Fruit fly (Drosophila melanogaster) whole organism, pupa: ENCODE results near the gene lectin-24Db.

Source experiments
- CG10348 ChIP-seq: fragments of 200-800 bp; sonication (Bioruptor generic); IDR thresholded peaks from 2 replicates; pipeline ENCODE4 v1.3.6; 2022; ENCODE audit warnings: missing biosample characterization, missing genetic modification characterization
- CG12605 ChIP-seq: fragments of 200-800 bp; sonication (Bioruptor generic); IDR thresholded peaks from 2 replicates; pipeline ENCODE4 v1.3.6; 2022; ENCODE audit warnings: missing biosample characterization, missing genetic modification characterization
- CG13204 ChIP-seq: fragments of 200-800 bp; sonication (Bioruptor generic); optimal IDR thresholded peaks from 2 replicates; lab custom pipeline; 2018; ENCODE audit warnings: missing biosample characterization, mild to moderate bottlenecking, missing genetic modification characterization, moderate library complexity
- CG14655 ChIP-seq: fragments of 200-800 bp; sonication (Bioruptor generic); optimal IDR thresholded peaks from 3 replicates; lab custom pipeline; 2017; ENCODE audit warnings: mild to moderate bottlenecking, missing biosample characterization, missing genetic modification reagents, missing genetic modification characterization
- CG15710 ChIP-seq: fragments of 200-800 bp; sonication (Bioruptor generic); optimal IDR thresholded peaks from 2 replicates; lab custom pipeline; 2018; ENCODE audit warnings: missing biosample characterization, mild to moderate bottlenecking, missing genetic modification characterization, moderate library complexity
- CG17806 ChIP-seq: fragments of 200-800 bp; sonication (Bioruptor generic); optimal IDR thresholded peaks from 2 replicates; lab custom pipeline; 2018; ENCODE audit warnings: missing biosample characterization, mild to moderate bottlenecking, missing genetic modification characterization, moderate library complexity
- CG32121 ChIP-seq: fragments of 200-800 bp; sonication (Bioruptor generic); IDR thresholded peaks from 2 replicates; pipeline ENCODE4 v1.3.6; 2022; ENCODE audit warnings: missing biosample characterization, missing genetic modification characterization
- CG34367 ChIP-seq: fragments of 200-800 bp; sonication (Bioruptor generic); optimal IDR thresholded peaks from 2 replicates; lab custom pipeline; 2018; ENCODE audit warnings: missing biosample characterization, mild to moderate bottlenecking, missing genetic modification characterization
- CG4496 ChIP-seq: fragments of 200-800 bp; sonication (Bioruptor generic); IDR thresholded peaks from 3 replicates; pipeline ENCODE4 v1.3.6; 2022; ENCODE audit warnings: missing biosample characterization, missing genetic modification characterization
- CG8159 ChIP-seq: fragments of 200-800 bp; sonication (Bioruptor generic); optimal IDR thresholded peaks from 3 replicates; lab custom pipeline; 2018; ENCODE audit warnings: missing biosample characterization, mild to moderate bottlenecking, missing genetic modification characterization, moderate library complexity
- CG8301 ChIP-seq: fragments of 200-800 bp; sonication (Bioruptor generic); optimal IDR thresholded peaks from 2 replicates; lab custom pipeline; 2018; ENCODE audit warnings: missing biosample characterization, mild to moderate bottlenecking, missing genetic modification characterization
- CG9948 ChIP-seq: fragments of 200-800 bp; sonication (Bioruptor generic); optimal IDR thresholded peaks from 2 replicates; lab custom pipeline; 2018; ENCODE audit warnings: missing biosample characterization, mild to moderate bottlenecking, missing genetic modification characterization, moderate library complexity
- D1 ChIP-seq: fragments of 200-800 bp; sonication (Bioruptor generic); optimal IDR thresholded peaks from 2 replicates; lab custom pipeline; 2018; ENCODE audit warnings: missing biosample characterization, mild to moderate bottlenecking, missing genetic modification characterization, moderate library complexity
- EcR ChIP-seq: fragments of 200-800 bp; sonication (Bioruptor generic); optimal IDR thresholded peaks from 3 replicates; lab custom pipeline; 2019; ENCODE audit warnings: missing biosample characterization, missing genetic modification characterization, mild to moderate bottlenecking, moderate library complexity, missing genetic modification reagents
- Ets98B ChIP-seq: fragments of 200-800 bp; sonication (Bioruptor generic); IDR thresholded peaks from 2 replicates; pipeline ENCODE4 v1.3.6; 2022; ENCODE audit warnings: missing biosample characterization, missing genetic modification characterization
- Pif1A ChIP-seq: fragments of 200-800 bp; sonication (Bioruptor generic); optimal IDR thresholded peaks from 3 replicates; lab custom pipeline; 2016; ENCODE audit warnings: missing biosample characterization, missing genetic modification characterization
- Pif1B ChIP-seq: fragments of 200-800 bp; sonication (Bioruptor generic); optimal IDR thresholded peaks from 3 replicates; lab custom pipeline; 2016; ENCODE audit warnings: missing biosample characterization, missing genetic modification characterization
- Snoo ChIP-seq: fragments of 200-800 bp; sonication (Bioruptor generic); optimal IDR thresholded peaks from 3 replicates; lab custom pipeline; 2017; ENCODE audit warnings: missing biosample characterization, mild to moderate bottlenecking, missing genetic modification characterization, inconsistent platforms
- fd96Ca ChIP-seq: fragments of 200-800 bp; sonication (Bioruptor generic); IDR thresholded peaks from 3 replicates; pipeline ENCODE4 v1.3.6; 2022; ENCODE audit warnings: missing biosample characterization, missing genetic modification characterization
- gl ChIP-seq: fragments of 200-800 bp; sonication (Bioruptor generic); optimal IDR thresholded peaks from 2 replicates; lab custom pipeline; 2018; ENCODE audit warnings: missing biosample characterization, mild to moderate bottlenecking, missing genetic modification characterization
- rn ChIP-seq: fragments of 200-800 bp; sonication (Bioruptor generic); IDR thresholded peaks from 2 replicates; pipeline ENCODE4 v1.3.6; 2022; ENCODE audit warnings: missing biosample characterization, missing genetic modification characterization

lectin-24Db gene

DNA sequence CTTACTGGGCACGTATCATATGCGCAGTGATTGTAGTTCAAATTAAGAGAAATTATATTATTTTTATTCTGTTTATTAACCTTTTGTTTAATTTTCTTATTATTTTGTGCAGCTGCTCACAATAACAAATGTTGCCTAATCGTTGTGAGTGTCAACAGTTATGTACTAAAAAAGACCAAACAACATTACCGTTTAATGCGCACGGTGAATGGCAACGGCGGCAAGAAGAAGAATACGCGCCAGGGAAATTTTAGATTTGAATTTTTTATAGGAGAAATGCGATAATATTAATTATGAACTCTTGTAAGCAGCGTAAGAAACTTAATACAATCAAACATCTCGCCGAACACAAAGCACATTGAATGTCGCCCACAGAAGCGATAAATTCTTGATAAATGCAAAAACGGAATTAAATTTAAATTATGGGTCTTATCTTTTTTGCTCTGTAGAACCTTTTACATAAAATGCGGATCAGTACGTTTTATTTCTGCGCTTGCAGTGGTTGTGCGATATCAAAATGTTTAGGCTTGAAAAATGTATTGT is at the start of gene lectin-24Db, which contains the start of gene Tbcc:
TSS of gene lectin-24Db (plus strand) at position 493 of the 543 bp plus-strand sequence.
TSS of gene Tbcc (minus strand) at position 163 of the 543 bp plus-strand sequence.
- TF ChIP-seq CG34367 (tag; lab: Kevin White, UChicago) (no peak), CG4496 (GFP tag; lab: Robert Waterston, UW) (no peak), Ets98B (GFP tag; lab: Robert Waterston, UW) (no peak), gl (tag; lab: Kevin White, UChicago) (no peak), EcR (GFP tag; lab: Kevin White, UChicago) (no peak), D1 (tag; lab: Kevin White, UChicago) (no peak), CG17806 (tag; lab: Kevin White, UChicago) (no peak), CG9948 (tag; lab: Kevin White, UChicago) (no peak)
- TF ChIP-seq, all 21 proteins: peak for 0

DNA sequence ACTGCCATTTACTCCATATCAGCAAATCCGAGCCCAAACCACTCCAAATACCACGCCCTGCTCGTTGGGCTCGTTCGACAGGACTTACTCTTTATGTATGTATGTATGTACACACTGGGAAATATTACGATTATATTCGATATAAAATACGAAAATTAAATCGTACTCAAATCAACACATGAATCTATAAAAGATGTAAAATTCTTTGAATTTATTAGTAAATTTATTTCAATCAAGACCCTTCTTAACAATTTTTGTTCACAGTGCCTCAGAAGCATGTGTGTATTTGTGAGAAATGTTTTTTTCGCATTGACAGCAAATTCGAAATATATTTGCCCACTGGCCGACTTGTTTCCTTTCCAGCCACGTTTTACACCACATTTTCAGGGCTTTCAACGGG is 41.6 kb upstream of the lectin-24Db start:
- TF ChIP-seq CG4496 (GFP tag; lab: Robert Waterston, UW): no peak
- TF ChIP-seq CG13204: no peak
- no peak for TF ChIP-seq CG12605 (GFP tag; lab: Robert Waterston, UW)
- no peak for TF ChIP-seq Snoo (tag; lab: Kevin White, UChicago)
- TF ChIP-seq CG8159 (tag; lab: Kevin White, UChicago): no peak
- no peak for TF ChIP-seq CG34367 (tag; lab: Kevin White, UChicago)
- TF ChIP-seq CG8301 (tag; lab: Kevin White, UChicago): no peak
- no peak for TF ChIP-seq CG9948 (tag; lab: Kevin White, UChicago)
- no peak for TF ChIP-seq D1 (tag; lab: Kevin White, UChicago)
- no peak for TF ChIP-seq fd96Ca (GFP tag; lab: Robert Waterston, UW)
- TF ChIP-seq Ets98B (GFP tag; lab: Robert Waterston, UW): no peak
- TF ChIP-seq CG17806 (tag; lab: Kevin White, UChicago): no peak
- no peak for TF ChIP-seq EcR (GFP tag; lab: Kevin White, UChicago)
- no peak for TF ChIP-seq CG15710 (tag; lab: Kevin White, UChicago)
- TF ChIP-seq CG14655 (GFP tag; lab: Kevin White, UChicago): no peak
- TF ChIP-seq CG10348: no peak

DNA sequence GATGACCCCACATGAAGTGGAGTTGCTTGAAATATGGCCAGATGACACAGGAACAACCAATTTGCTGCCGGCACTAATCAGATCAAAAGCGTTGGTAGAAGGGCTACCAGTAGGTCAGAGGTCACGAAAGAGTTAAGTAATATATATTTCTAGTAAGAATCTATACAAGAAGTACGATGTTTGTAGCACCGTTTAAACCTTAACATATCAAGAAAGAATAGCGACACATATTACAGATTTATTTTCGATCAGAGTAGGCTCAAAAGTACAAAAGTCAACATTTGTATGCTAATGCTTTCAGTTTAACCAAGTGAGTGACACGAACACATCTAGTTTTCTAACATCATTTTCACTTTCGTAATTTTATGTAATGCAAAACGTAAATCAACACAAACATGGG is 38.9 kb upstream of the lectin-24Db start, which contains the start of gene CG2955:
TSS of gene CG2955 (plus strand) at position 301 of the 400 bp plus-strand sequence.
- TF ChIP-seq CG8301 (tag; lab: Kevin White, UChicago): no peak
- TF ChIP-seq CG8159 (tag; lab: Kevin White, UChicago): no peak
- no peak for TF ChIP-seq Ets98B (GFP tag; lab: Robert Waterston, UW)
- no peak for TF ChIP-seq CG13204
- TF ChIP-seq Pif1B (GFP tag; lab: Kevin White, UChicago): no peak
- TF ChIP-seq gl (tag; lab: Kevin White, UChicago): no peak
- no peak for TF ChIP-seq CG32121 (GFP tag; lab: Robert Waterston, UW)
- TF ChIP-seq EcR (GFP tag; lab: Kevin White, UChicago): no peak
- no peak for TF ChIP-seq D1 (tag; lab: Kevin White, UChicago)
- TF ChIP-seq CG34367 (tag; lab: Kevin White, UChicago): no peak
- TF ChIP-seq CG12605 (GFP tag; lab: Robert Waterston, UW): no peak

DNA sequence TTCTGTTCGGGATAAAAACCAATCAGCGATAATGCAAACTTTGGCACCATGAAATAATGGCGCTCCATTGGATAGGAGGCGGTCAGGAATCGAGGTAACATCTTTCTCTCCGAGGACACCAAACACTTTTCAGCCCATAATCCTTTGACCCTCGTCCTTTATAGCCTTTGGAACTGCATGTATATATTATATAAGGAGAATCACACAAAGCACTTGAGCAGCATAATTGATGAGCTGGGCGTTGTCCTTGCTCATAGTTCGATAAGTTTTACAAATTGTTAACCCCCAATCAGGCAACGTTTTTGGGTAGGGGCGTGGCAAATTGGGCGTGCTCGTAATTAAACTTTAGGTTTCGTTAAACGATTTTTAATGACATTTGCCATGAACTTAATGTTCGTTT is 21.9 kb upstream of the lectin-24Db start, which contains the start of gene Or24a:
TSS of gene Or24a (minus strand) at position 101 of the 400 bp plus-strand sequence.
- TF ChIP-seq gl (tag; lab: Kevin White, UChicago): no peak
- no peak for TF ChIP-seq fd96Ca (GFP tag; lab: Robert Waterston, UW)
- TF ChIP-seq CG14655 (GFP tag; lab: Kevin White, UChicago): no peak
- no peak for TF ChIP-seq Pif1A
- TF ChIP-seq CG12605 (GFP tag; lab: Robert Waterston, UW): no peak
- no peak for TF ChIP-seq EcR (GFP tag; lab: Kevin White, UChicago)
- no peak for TF ChIP-seq CG8301 (tag; lab: Kevin White, UChicago)
- no peak for TF ChIP-seq CG9948 (tag; lab: Kevin White, UChicago)
- TF ChIP-seq Ets98B (GFP tag; lab: Robert Waterston, UW): no peak
- TF ChIP-seq CG17806 (tag; lab: Kevin White, UChicago): no peak
- TF ChIP-seq rn (GFP tag; lab: Robert Waterston, UW): no peak

DNA sequence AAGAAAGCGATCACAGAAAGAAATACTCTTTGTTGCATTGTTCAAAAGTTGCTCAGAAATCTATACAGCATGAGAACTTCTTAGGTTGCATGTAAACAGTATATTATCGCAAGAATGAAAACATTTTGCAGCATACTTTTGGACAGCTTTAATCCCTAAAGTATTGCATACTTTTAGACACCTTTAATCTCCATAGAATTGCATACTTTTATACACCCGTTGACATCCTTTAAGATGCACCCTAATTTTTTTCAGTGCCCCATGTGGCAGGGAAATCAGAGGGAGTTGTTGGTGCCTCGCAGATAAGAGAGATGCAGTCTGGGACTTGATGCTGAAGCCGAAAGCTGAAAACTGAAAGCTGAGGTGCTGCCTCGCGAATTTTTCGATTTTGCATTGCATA is 8.5 kb upstream of the lectin-24Db start:
- TF ChIP-seq CG8301 (tag; lab: Kevin White, UChicago) (no peak), Pif1A (no peak), CG15710 (tag; lab: Kevin White, UChicago) (no peak), rn (GFP tag; lab: Robert Waterston, UW) (no peak), gl (tag; lab: Kevin White, UChicago) (no peak), CG12605 (GFP tag; lab: Robert Waterston, UW) (no peak), D1 (tag; lab: Kevin White, UChicago) (no peak), EcR (GFP tag; lab: Kevin White, UChicago) (no peak), CG34367 (tag; lab: Kevin White, UChicago) (no peak), CG32121 (GFP tag; lab: Robert Waterston, UW) (no peak), CG4496 (GFP tag; lab: Robert Waterston, UW) (no peak), Ets98B (GFP tag; lab: Robert Waterston, UW) (no peak), fd96Ca (GFP tag; lab: Robert Waterston, UW) (no peak), Snoo (tag; lab: Kevin White, UChicago) (no peak), CG14655 (GFP tag; lab: Kevin White, UChicago) (no peak)
